Worm (Caenorhabditis elegans): Measurements from ENCODE around the gene Y53F4B.23.
"Not testable (repeated sequence)": the region's sequence is repeated elsewhere in the genome, so short reads cannot be mapped to it uniquely, and the experiment has no call there.

- TF ChIP-seq tra-1 (GFP tag; IDR thresholded peaks at IDR 0.05); sdz-12 (GFP tag; optimal IDR thresholded peaks at IDR 0.05); fkh-10 (GFP tag; optimal IDR thresholded peaks at IDR 0.05): not testable (repeated sequence)
Measured at ce11 chrII:15140881-15141280, 16.6 kb downstream of the Y53F4B.23 start, which contains the start of gene Y53F4B.26.
